Worm (Caenorhabditis elegans) whole organism, early embryonic: ENCODE results near the gene Y48A6B.8.

Experiments used
- B0310.2 ChIP-seq: sonication (generic microtip); optimal IDR thresholded peaks from 2 replicates; lab custom pipeline; 2016; ENCODE audit warnings: mild to moderate bottlenecking, missing genetic modification characterization, missing compliant biosample characterization
- F13C5.2 ChIP-seq: sonication (generic microtip); optimal IDR thresholded peaks from 2 replicates; lab custom pipeline; 2017; ENCODE audit warnings: mild to moderate bottlenecking, missing genetic modification characterization, inconsistent platforms, missing compliant biosample characterization
- aly-1 ChIP-seq: sonication (generic microtip); optimal IDR thresholded peaks from 2 replicates; lab custom pipeline; 2016; ENCODE audit warnings: missing genetic modification characterization, missing compliant biosample characterization
- ama-1 ChIP-seq: fragments of 150-350 bp; optimal IDR thresholded peaks from 2 replicates; lab custom pipeline; 2014
- ceh-13 ChIP-seq: fragments of 200-800 bp; sonication (Bioruptor generic); optimal IDR thresholded peaks from 2 replicates; lab custom pipeline; 2018; ENCODE audit warnings: mild to moderate bottlenecking, missing genetic modification characterization, missing compliant biosample characterization
- ceh-36 ChIP-seq: sonication (generic microtip); optimal IDR thresholded peaks from 2 replicates; lab custom pipeline; 2016; ENCODE audit warnings: missing genetic modification characterization, inconsistent platforms, missing compliant biosample characterization
- ets-7 ChIP-seq: sonication (generic microtip); optimal IDR thresholded peaks from 2 replicates; lab custom pipeline; 2016; ENCODE audit warnings: missing genotype, missing genetic modification characterization, missing compliant biosample characterization
- flt-1 ChIP-seq: fragments of 200-800 bp; sonication (Bioruptor generic); IDR thresholded peaks from 2 replicates; pipeline ENCODE4 v1.3.6; 2022; ENCODE audit warnings: missing genetic modification characterization, missing compliant biosample characterization
- hmbx-1 ChIP-seq: sonication (generic microtip); optimal IDR thresholded peaks from 2 replicates; lab custom pipeline; 2016; ENCODE audit warnings: mild to moderate bottlenecking, missing genetic modification characterization, missing compliant biosample characterization
- hmg-4 ChIP-seq: fragments of 200-800 bp; sonication (Bioruptor generic); optimal IDR thresholded peaks from 2 replicates; lab custom pipeline; 2018; ENCODE audit warnings: mild to moderate bottlenecking, missing genetic modification characterization, missing compliant biosample characterization
- hnd-1 ChIP-seq: sonication (generic microtip); optimal IDR thresholded peaks from 2 replicates; lab custom pipeline; 2016; ENCODE audit warnings: missing genetic modification characterization, missing compliant biosample characterization
- pes-1 ChIP-seq: fragments of 200-800 bp; sonication (Bioruptor generic); IDR thresholded peaks from 2 replicates; pipeline ENCODE4 v1.3.6; 2022; ENCODE audit warnings: missing genetic modification reagents, missing genetic modification characterization, missing compliant biosample characterization
- scrt-1 ChIP-seq: fragments of 200-800 bp; sonication (Bioruptor generic); IDR thresholded peaks from 2 replicates; pipeline ENCODE4 v1.3.6; 2022; ENCODE audit warnings: missing genetic modification characterization, missing compliant biosample characterization
- sea-1 ChIP-seq: fragments of 200-800 bp; sonication (Bioruptor generic); conservative IDR thresholded peaks from 2 replicates; pipeline ENCODE4 v1.3.6; 2022; ENCODE audit warnings: missing genetic modification characterization, missing compliant biosample characterization
- tbx-11 ChIP-seq: fragments of 200-800 bp; sonication (Bioruptor generic); IDR thresholded peaks from 2 replicates; pipeline ENCODE4 v1.3.6; 2022; ENCODE audit warnings: missing genetic modification characterization, missing compliant biosample characterization
- tbx-37 ChIP-seq: fragments of 200-800 bp; sonication (Bioruptor generic); conservative IDR thresholded peaks from 2 replicates; pipeline ENCODE4 v1.3.6; 2022; ENCODE audit warnings: missing genetic modification reagents, missing genetic modification characterization, missing compliant biosample characterization
- tra-4 ChIP-seq: sonication (generic microtip); optimal IDR thresholded peaks from 2 replicates; lab custom pipeline; 2017; ENCODE audit warnings: missing genetic modification characterization, missing compliant biosample characterization

Gene Y48A6B.8

ce11 chrIII:11031309-11031708 is 2.1 kb upstream of the Y48A6B.8 start, which contains the start of gene Y48A6B.14:
Gene Y48A6B.14 (plus strand): TSS chrIII:11031609.
- TF ChIP-seq ceh-36 (tag; lab: Kevin White, UChicago): no peak
- TF ChIP-seq sea-1: no peak

DNA sequence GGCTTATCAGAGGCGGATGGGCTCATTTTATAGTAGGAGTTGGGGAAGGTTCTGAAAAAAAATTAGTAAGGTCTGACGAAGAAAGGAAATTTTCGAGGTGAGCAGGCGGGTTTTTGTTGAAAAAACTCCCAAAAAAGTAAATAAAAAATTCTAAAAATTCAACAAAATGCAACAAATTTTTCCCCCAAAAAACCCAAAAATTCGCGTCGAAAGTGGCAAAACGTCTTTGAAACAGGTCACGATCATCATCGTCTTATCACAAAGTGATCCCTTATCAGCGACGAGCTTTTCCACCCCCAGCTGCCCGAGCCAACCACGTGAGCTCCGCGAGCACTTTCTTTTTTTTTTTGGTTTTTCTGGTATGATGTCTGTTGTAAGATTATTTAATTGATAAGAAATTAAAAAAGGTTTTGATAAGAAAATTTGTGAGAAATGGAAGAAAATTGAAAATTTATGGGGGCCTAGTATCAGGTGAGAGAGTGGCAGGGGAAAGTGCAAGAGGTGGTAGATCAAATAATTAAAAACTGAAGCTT is 2.7 kb downstream of the Y48A6B.8 start, which contains the start of gene Y48A6B.7:
Y48A6B.7 (minus strand) TSS at position 51 of the 533 bp plus-strand sequence.
- no peak for TF ChIP-seq hnd-1 (tag; lab: Kevin White, UChicago)
- no peak for TF ChIP-seq flt-1 (GFP tag; lab: Robert Waterston, UW)
- no peak for TF ChIP-seq hmg-4
- no peak for TF ChIP-seq tra-4 (tag; lab: Kevin White, UChicago)
- no peak for TF ChIP-seq ceh-36 (tag; lab: Kevin White, UChicago)
- TF ChIP-seq tbx-11 (GFP tag; lab: Robert Waterston, UW): no peak
- no peak for TF ChIP-seq ceh-13 (GFP tag; lab: Kevin White, UChicago)
- TF ChIP-seq F13C5.2: no peak
- no peak for TF ChIP-seq aly-1 (tag; lab: Kevin White, UChicago)
- TF ChIP-seq tbx-37 (GFP tag; lab: Robert Waterston, UW): no peak
- no peak for TF ChIP-seq scrt-1
- no peak for TF ChIP-seq pes-1 (GFP tag; lab: Robert Waterston, UW)
- no peak for TF ChIP-seq B0310.2 (tag; lab: Kevin White, UChicago)
- no peak for TF ChIP-seq sea-1
- TF ChIP-seq hmbx-1 (tag; lab: Kevin White, UChicago): no peak

ce11 chrIII:11025138-11025537 is 4.1 kb downstream of the Y48A6B.8 start:
- TF ChIP-seq tbx-11 (GFP tag; lab: Robert Waterston, UW) (no peak), ceh-13 (GFP tag; lab: Kevin White, UChicago) (no peak), flt-1 (GFP tag; lab: Robert Waterston, UW) (no peak), aly-1 (tag; lab: Kevin White, UChicago) (no peak), tbx-37 (GFP tag; lab: Robert Waterston, UW) (no peak), pes-1 (GFP tag; lab: Robert Waterston, UW) (no peak), sea-1 (no peak), B0310.2 (tag; lab: Kevin White, UChicago) (no peak), hmg-4 (no peak), ets-7 (tag; lab: Kevin White, UChicago) (no peak), scrt-1 (no peak), ceh-36 (tag; lab: Kevin White, UChicago) (no peak), tra-4 (tag; lab: Kevin White, UChicago) (no peak), F13C5.2 (no peak), hmbx-1 (tag; lab: Kevin White, UChicago) (no peak), ama-1 (lab: Kevin White, UChicago) (no peak), hnd-1 (tag; lab: Kevin White, UChicago) (no peak)

DNA sequence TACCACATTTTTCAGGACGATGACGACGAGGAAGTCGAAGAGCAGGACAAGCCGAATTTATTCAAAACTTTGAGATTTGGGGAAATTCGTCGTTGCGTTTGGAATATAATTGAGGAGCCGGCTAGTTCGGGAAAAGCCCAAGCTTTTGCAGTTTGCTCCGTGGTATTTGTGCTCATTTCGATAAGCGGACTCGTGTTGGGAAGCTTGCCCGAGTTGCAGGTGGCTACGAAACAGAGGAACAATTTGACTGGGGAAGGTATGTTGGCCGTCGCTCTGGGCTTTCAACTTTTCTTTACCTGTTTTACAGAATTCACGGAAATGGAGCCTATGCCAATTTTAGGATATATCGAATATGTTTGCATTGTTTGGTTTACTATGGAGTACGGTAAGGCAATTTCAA is 7.0 kb downstream of the Y48A6B.8 start:
- TF ChIP-seq aly-1 (tag; lab: Kevin White, UChicago) (no peak), tra-4 (tag; lab: Kevin White, UChicago) (no peak)

DNA sequence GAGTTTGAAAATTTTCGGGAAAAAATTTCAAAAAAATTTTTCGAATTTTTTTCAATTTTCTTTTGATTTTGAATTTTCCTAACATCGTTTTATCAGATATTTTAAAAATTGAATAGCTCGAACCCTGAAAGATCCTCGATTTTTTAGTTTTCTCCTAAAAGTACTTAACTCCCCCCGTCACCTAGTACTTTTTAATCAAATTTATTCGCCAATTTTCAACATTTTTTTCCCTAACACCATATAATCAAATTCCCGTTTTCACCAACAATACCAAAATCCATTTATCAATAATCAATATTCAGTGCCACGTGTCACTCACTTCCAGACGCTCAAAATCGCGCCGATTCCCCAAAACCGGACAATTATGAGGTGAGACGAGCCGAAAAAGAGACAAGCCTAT is 17.0 kb downstream of the Y48A6B.8 start, which contains the start of gene kvs-4:
kvs-4 (plus strand) TSS at position 301 of the 400 bp plus-strand sequence.
- TF ChIP-seq tbx-37 (GFP tag; lab: Robert Waterston, UW): no peak
- TF ChIP-seq pes-1 (GFP tag; lab: Robert Waterston, UW): no peak
- no peak for TF ChIP-seq ceh-36 (tag; lab: Kevin White, UChicago)
- no peak for TF ChIP-seq hnd-1 (tag; lab: Kevin White, UChicago)
- no peak for TF ChIP-seq hmg-4
- TF ChIP-seq F13C5.2: no peak
- TF ChIP-seq tbx-11 (GFP tag; lab: Robert Waterston, UW): no peak
- TF ChIP-seq scrt-1: no peak
- no peak for TF ChIP-seq ets-7 (tag; lab: Kevin White, UChicago)
- no peak for TF ChIP-seq B0310.2 (tag; lab: Kevin White, UChicago)
- no peak for TF ChIP-seq flt-1 (GFP tag; lab: Robert Waterston, UW)
- no peak for TF ChIP-seq sea-1
- no peak for TF ChIP-seq tra-4 (tag; lab: Kevin White, UChicago)
- TF ChIP-seq ceh-13 (GFP tag; lab: Kevin White, UChicago): no peak
- no peak for TF ChIP-seq hmbx-1 (tag; lab: Kevin White, UChicago)

DNA sequence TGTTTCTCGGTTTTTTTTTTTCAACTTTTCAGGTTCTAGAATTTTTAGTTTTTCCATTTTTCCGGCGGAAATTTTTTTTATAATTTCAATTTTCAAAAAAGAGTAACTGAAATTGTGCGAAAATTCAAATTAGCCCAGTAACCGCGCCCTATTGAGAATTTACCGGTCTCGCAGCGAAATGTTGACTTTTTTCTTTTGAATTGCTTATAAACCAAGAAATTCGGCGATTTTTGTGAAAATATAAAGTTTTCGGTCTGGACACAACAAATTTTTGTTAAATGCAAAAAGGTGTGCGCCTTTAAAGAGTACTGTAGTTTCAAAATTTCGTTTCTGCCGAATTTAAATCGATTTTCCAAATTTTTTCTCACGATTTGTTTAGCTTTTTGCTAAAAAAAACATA is 18.6 kb downstream of the Y48A6B.8 start:
- TF ChIP-seq tbx-11 (GFP tag; lab: Robert Waterston, UW) (no peak), ets-7 (tag; lab: Kevin White, UChicago) (no peak), aly-1 (tag; lab: Kevin White, UChicago) (no peak), F13C5.2 (no peak), hmbx-1 (tag; lab: Kevin White, UChicago) (no peak), flt-1 (GFP tag; lab: Robert Waterston, UW) (no peak), hnd-1 (tag; lab: Kevin White, UChicago) (no peak), tra-4 (tag; lab: Kevin White, UChicago) (no peak), ceh-13 (GFP tag; lab: Kevin White, UChicago) (no peak), tbx-37 (GFP tag; lab: Robert Waterston, UW) (no peak), ceh-36 (tag; lab: Kevin White, UChicago) (no peak), scrt-1 (no peak), pes-1 (GFP tag; lab: Robert Waterston, UW) (no peak), B0310.2 (tag; lab: Kevin White, UChicago) (no peak), ama-1 (lab: Kevin White, UChicago) (no peak), sea-1 (no peak), hmg-4 (no peak)

DNA sequence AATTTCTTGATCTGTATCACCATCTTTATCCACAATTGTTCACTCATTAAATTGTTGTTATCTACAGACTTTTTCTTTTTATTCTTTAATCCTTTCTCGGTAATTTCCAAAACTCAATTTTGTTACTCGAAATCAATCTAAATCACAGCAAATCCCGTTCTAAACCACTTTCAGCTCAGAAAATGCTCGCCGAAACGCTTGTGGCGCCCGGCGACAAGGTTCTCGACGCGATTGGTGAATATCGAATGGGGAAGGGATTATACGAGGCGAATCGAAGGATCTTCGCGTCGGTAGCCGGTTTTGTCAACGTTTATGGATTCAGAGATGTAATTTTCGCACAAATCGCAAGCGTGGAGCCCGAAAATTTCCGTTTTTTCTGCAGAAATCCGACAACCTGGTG is 20.4 kb downstream of the Y48A6B.8 start, which contains the start of gene exos-1:
exos-1 (plus strand) TSS at position 175 of the 400 bp plus-strand sequence.
- TF ChIP-seq ceh-36 (tag; lab: Kevin White, UChicago) (peak; percentile 30), scrt-1 (no peak)
